Worm (Caenorhabditis elegans) whole organism, late embryonic: ENCODE measurements around the gene cwf-19L2.

Experiments
- K02D7.2 ChIP-seq: sonication (generic microtip); optimal IDR thresholded peaks from 2 replicates; lab custom pipeline; 2017; ENCODE audit warnings: mild to moderate bottlenecking, missing genetic modification characterization, missing compliant biosample characterization
- K09A11.1 ChIP-seq: sonication (generic microtip); optimal IDR thresholded peaks from 2 replicates; lab custom pipeline; 2017; ENCODE audit warnings: antibody characterized with exemption, mild to moderate bottlenecking, missing genetic modification characterization, missing compliant biosample characterization; ENCODE audit not compliant: insufficient read depth
- ama-1 ChIP-seq: fragments of 150-350 bp; optimal IDR thresholded peaks from 2 replicates; lab custom pipeline; 2014
- ceh-31 ChIP-seq: sonication (generic microtip); optimal IDR thresholded peaks from 2 replicates; lab custom pipeline; 2016; ENCODE audit warnings: missing genetic modification characterization, missing compliant biosample characterization
- hlh-8 ChIP-seq: sonication (generic microtip); optimal IDR thresholded peaks from 2 replicates; lab custom pipeline; 2016; ENCODE audit warnings: missing genotype, missing genetic modification characterization, missing compliant biosample characterization
- nhr-232 ChIP-seq: sonication (generic microtip); optimal IDR thresholded peaks from 2 replicates; lab custom pipeline; 2016; ENCODE audit warnings: missing genetic modification characterization, missing compliant biosample characterization
- unc-55 ChIP-seq: sonication (generic microtip); optimal IDR thresholded peaks from 2 replicates; lab custom pipeline; 2017; ENCODE audit warnings: missing biosample characterization, missing genetic modification reagents, missing genetic modification characterization

- TF ChIP-seq K02D7.2 = no peak
- TF ChIP-seq nhr-232 (tag; lab: Kevin White, UChicago) = no peak
- TF ChIP-seq K09A11.1 (tag; lab: Kevin White, UChicago) = no peak
- no peak for TF ChIP-seq hlh-8
- no peak for TF ChIP-seq unc-55 (GFP tag; lab: Kevin White, UChicago)
- TF ChIP-seq ama-1 (lab: Kevin White, UChicago) = no peak
- TF ChIP-seq ceh-31 (tag; lab: Kevin White, UChicago) = no peak
Measured at ce11 chrIII:7300169-7300568, 6.7 kb downstream of the cwf-19L2 start.
